Worm (Caenorhabditis elegans) whole organism, mixed stage, embryonic: Measurements from ENCODE around the gene F46C5.9.

Experiments
- M03D4.4 ChIP-seq: sonication (generic microtip); optimal IDR thresholded peaks from 2 replicates; lab custom pipeline; 2017; ENCODE audit warnings: mild to moderate bottlenecking, missing genetic modification characterization, missing compliant biosample characterization
- bed-3 ChIP-seq: fragments of 200-800 bp; sonication (Bioruptor generic); optimal IDR thresholded peaks from 3 replicates; lab custom pipeline; 2018; ENCODE audit warnings: mild to moderate bottlenecking, missing genetic modification characterization, moderate library complexity, missing compliant biosample characterization
- blmp-1 ChIP-seq: fragments of 150-350 bp; optimal IDR thresholded peaks from 2 replicates; lab custom pipeline; 2014; ENCODE audit warnings: missing biosample characterization, missing genetic modification characterization
- ceh-39 ChIP-seq: fragments of 150-350 bp; optimal IDR thresholded peaks from 2 replicates; lab custom pipeline; 2014; ENCODE audit warnings: missing biosample characterization, missing genetic modification characterization
- ceh-43 ChIP-seq: fragments of 200-800 bp; sonication (Bioruptor generic); optimal IDR thresholded peaks from 2 replicates; lab custom pipeline; 2018; ENCODE audit warnings: mild to moderate bottlenecking, missing genetic modification characterization, moderate library complexity, missing compliant biosample characterization
- ceh-83 ChIP-seq: fragments of 200-800 bp; sonication (Bioruptor generic); optimal IDR thresholded peaks from 2 replicates; lab custom pipeline; 2018; ENCODE audit warnings: mild to moderate bottlenecking, missing genetic modification characterization, missing compliant biosample characterization
- ces-1 ChIP-seq: fragments of 150-350 bp; optimal IDR thresholded peaks from 2 replicates; lab custom pipeline; 2014; ENCODE audit warnings: missing biosample characterization, missing genetic modification reagents, missing genetic modification characterization
- cnd-1 ChIP-seq: fragments of 200-800 bp; sonication (Bioruptor generic); optimal IDR thresholded peaks from 2 replicates; lab custom pipeline; 2018; ENCODE audit warnings: mild to moderate bottlenecking, missing genetic modification characterization, missing compliant biosample characterization
- drap-1 ChIP-seq: fragments of 200-800 bp; sonication (Bioruptor generic); optimal IDR thresholded peaks from 3 replicates; lab custom pipeline; 2018; ENCODE audit warnings: mild to moderate bottlenecking, missing genetic modification characterization, missing compliant biosample characterization
- elt-1 ChIP-seq: sonication (generic microtip); optimal IDR thresholded peaks from 2 replicates; lab custom pipeline; 2017; ENCODE audit warnings: missing genetic modification characterization, mild to moderate bottlenecking, missing compliant biosample characterization, antibody characterized with exemption, moderate library complexity, borderline replicate concordance; ENCODE audit not compliant: insufficient read depth
- elt-3 ChIP-seq: fragments of 150-350 bp; optimal IDR thresholded peaks from 2 replicates; lab custom pipeline; 2014; ENCODE audit warnings: missing biosample characterization, missing genetic modification characterization
- flh-1 ChIP-seq: fragments of 200-800 bp; sonication (Bioruptor generic); optimal IDR thresholded peaks from 2 replicates; lab custom pipeline; 2018; ENCODE audit warnings: mild to moderate bottlenecking, missing genetic modification characterization, moderate library complexity, missing compliant biosample characterization
- ham-2 ChIP-seq: fragments of 200-800 bp; sonication (Bioruptor generic); optimal IDR thresholded peaks from 2 replicates; lab custom pipeline; 2018; ENCODE audit warnings: mild to moderate bottlenecking, missing genetic modification characterization, missing compliant biosample characterization
- hlh-1 ChIP-seq: fragments of 150-350 bp; optimal IDR thresholded peaks from 2 replicates; lab custom pipeline; 2014; ENCODE audit warnings: missing biosample characterization, missing genetic modification reagents, missing genetic modification characterization
- lin-13 ChIP-seq: fragments of 150-350 bp; optimal IDR thresholded peaks from 2 replicates; lab custom pipeline; 2014; ENCODE audit warnings: missing biosample characterization, missing genetic modification characterization
- lin-32 ChIP-seq: fragments of 200-800 bp; sonication (Bioruptor generic); optimal IDR thresholded peaks from 2 replicates; lab custom pipeline; 2018; ENCODE audit warnings: mild to moderate bottlenecking, missing genetic modification characterization, missing compliant biosample characterization
- lsy-2 ChIP-seq: fragments of 150-350 bp; optimal IDR thresholded peaks from 2 replicates; lab custom pipeline; 2014; ENCODE audit warnings: missing biosample characterization, missing genetic modification characterization
- mab-5 ChIP-seq: fragments of 150-350 bp; optimal IDR thresholded peaks from 2 replicates; lab custom pipeline; 2014; ENCODE audit warnings: missing biosample characterization, missing genetic modification characterization
- mep-1 ChIP-seq: fragments of 150-350 bp; optimal IDR thresholded peaks from 2 replicates; lab custom pipeline; 2017; ENCODE audit warnings: missing biosample characterization, missing genetic modification reagents, missing genetic modification characterization, inconsistent platforms
- nhr-12 ChIP-seq: fragments of 150-350 bp; optimal IDR thresholded peaks from 2 replicates; lab custom pipeline; 2014; ENCODE audit warnings: missing biosample characterization, missing genetic modification characterization
- nhr-2 ChIP-seq: fragments of 150-350 bp; optimal IDR thresholded peaks from 2 replicates; lab custom pipeline; 2014; ENCODE audit warnings: missing biosample characterization, missing genetic modification characterization
- nhr-237 ChIP-seq: fragments of 150-350 bp; optimal IDR thresholded peaks from 2 replicates; lab custom pipeline; 2014; ENCODE audit warnings: missing biosample characterization, missing genetic modification characterization
- nhr-28 ChIP-seq: fragments of 150-350 bp; optimal IDR thresholded peaks from 2 replicates; lab custom pipeline; 2014; ENCODE audit warnings: missing biosample characterization, missing genetic modification characterization
- sem-2 ChIP-seq: fragments of 200-800 bp; sonication (Bioruptor generic); optimal IDR thresholded peaks from 2 replicates; lab custom pipeline; 2018; ENCODE audit warnings: mild to moderate bottlenecking, missing genetic modification characterization, missing compliant biosample characterization
- snpc-4 ChIP-seq: fragments of 150-350 bp; optimal IDR thresholded peaks from 2 replicates; lab custom pipeline; 2014; ENCODE audit warnings: missing biosample characterization, missing genetic modification characterization
- sptf-1 ChIP-seq: sonication (generic microtip); optimal IDR thresholded peaks from 2 replicates; lab custom pipeline; 2017; ENCODE audit warnings: mild to moderate bottlenecking, missing genetic modification characterization, moderate library complexity, missing compliant biosample characterization
- tbx-8 ChIP-seq: fragments of 200-800 bp; sonication (Bioruptor generic); optimal IDR thresholded peaks from 2 replicates; lab custom pipeline; 2018; ENCODE audit warnings: mild to moderate bottlenecking, missing genetic modification characterization, moderate library complexity, missing compliant biosample characterization
- unc-120 ChIP-seq: sonication (generic microtip); optimal IDR thresholded peaks from 2 replicates; lab custom pipeline; 2017; ENCODE audit warnings: missing genetic modification characterization, missing compliant biosample characterization; ENCODE audit not compliant: poor library complexity, severe bottlenecking
- unc-39 ChIP-seq: fragments of 150-350 bp; optimal IDR thresholded peaks from 2 replicates; lab custom pipeline; 2014; ENCODE audit warnings: missing biosample characterization, missing genetic modification characterization
- unc-62 ChIP-seq: fragments of 150-350 bp; optimal IDR thresholded peaks from 2 replicates; lab custom pipeline; 2014; ENCODE audit warnings: missing biosample characterization, missing genetic modification reagents, missing genetic modification characterization
- zip-8 ChIP-seq: fragments of 150-350 bp; optimal IDR thresholded peaks from 2 replicates; lab custom pipeline; 2014; ENCODE audit warnings: missing biosample characterization, missing genetic modification characterization
- ztf-11 ChIP-seq: fragments of 150-350 bp; optimal IDR thresholded peaks from 2 replicates; lab custom pipeline; 2014; ENCODE audit warnings: missing biosample characterization, missing genetic modification characterization

Gene F46C5.9

DNA sequence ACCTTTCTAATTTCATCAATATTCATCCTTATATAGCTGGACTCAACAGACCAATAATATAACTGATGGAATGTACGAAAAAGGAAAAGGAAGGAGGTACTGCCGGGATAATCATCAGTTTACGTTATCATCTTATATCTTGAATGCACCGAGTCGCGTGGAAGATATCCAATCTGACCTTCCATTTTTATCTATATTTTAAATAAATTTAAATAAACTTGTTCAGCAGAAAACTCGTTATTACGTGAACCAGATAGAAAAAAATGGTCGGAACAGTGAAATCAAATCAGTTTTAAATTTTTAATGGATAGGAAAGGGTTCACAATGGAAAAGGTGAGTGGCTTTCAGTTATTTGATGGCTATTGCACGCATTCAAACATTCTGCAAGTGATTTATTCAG lies 43.6 kb downstream of the F46C5.9 start, which contains the start of gene pah-1:
Gene pah-1, minus strand, starts transcription at position 101 of the 400 bp plus-strand sequence.
- TF ChIP-seq blmp-1 (no peak), hlh-1 (tag; lab: Kevin White, UChicago) (no peak), ceh-39 (tag; lab: Kevin White, UChicago) (no peak), unc-120 (tag; lab: Kevin White, UChicago) (no peak), elt-3 (tag; lab: Kevin White, UChicago) (no peak), nhr-28 (tag; lab: Kevin White, UChicago) (no peak), cnd-1 (tag; lab: Kevin White, UChicago) (no peak)
- TF ChIP-seq, all 35 proteins: peak for 0

DNA sequence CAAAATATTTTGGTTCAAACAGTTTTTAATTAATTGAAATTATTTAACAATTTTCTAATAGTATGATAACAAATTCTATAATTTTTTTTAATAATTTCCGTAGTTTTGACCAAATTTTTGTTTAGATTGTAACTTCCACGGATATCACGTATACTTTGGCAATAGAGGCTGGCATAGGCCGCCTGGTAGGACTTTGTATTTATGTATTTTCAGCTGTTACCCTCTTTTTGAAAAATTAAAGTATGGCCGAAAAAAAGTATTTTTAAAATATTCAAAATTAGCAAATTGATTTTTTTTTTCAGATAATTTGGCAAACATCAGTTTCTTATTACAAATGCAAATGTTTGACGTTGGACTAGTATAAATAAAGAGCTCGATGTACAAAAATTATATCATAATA lies 44.1 kb downstream of the F46C5.9 start, which contains the start of the genes nsph-1.1 and K08F8.15:
Gene nsph-1.1, plus strand, starts transcription at position 301 of the 400 bp plus-strand sequence.
Gene K08F8.15, plus strand, starts transcription at position 335 of the 400 bp plus-strand sequence.
- TF ChIP-seq ces-1 (GFP tag; lab: Kevin White, UChicago) (no peak), nhr-2 (tag; lab: Kevin White, UChicago) (no peak), nhr-237 (no peak), drap-1 (GFP tag; lab: Kevin White, UChicago) (no peak), sem-2 (GFP tag; lab: Kevin White, UChicago) (no peak), elt-3 (tag; lab: Kevin White, UChicago) (no peak), ztf-11 (tag; lab: Kevin White, UChicago) (no peak), unc-39 (no peak), tbx-8 (no peak), nhr-12 (tag; lab: Kevin White, UChicago) (no peak), M03D4.4 (tag; lab: Kevin White, UChicago) (no peak), mep-1 (tag; lab: Kevin White, UChicago) (no peak), ceh-43 (GFP tag; lab: Kevin White, UChicago) (no peak), hlh-1 (tag; lab: Kevin White, UChicago) (no peak), mab-5 (tag; lab: Kevin White, UChicago) (no peak), nhr-28 (tag; lab: Kevin White, UChicago) (no peak), lsy-2 (tag; lab: Kevin White, UChicago) (no peak), ham-2 (no peak), blmp-1 (no peak), snpc-4 (no peak)

DNA sequence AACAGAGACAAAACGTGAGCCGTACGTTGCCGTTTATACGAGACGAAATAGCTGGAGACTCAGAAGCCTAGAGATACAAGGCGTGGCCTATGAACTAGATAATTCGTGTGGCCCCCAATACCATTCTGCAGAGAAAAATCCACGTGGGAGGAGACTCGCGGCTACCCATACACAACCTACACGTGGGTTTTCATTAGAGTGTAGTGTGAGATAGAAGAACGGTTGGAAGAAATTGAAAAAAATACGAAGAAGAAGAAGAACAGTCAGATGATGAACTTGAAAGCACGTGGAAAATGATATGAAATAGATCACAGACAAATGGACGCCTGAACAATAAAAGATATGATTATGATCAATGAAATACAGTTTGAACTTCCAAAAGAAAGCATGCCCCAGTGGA lies 45.4 kb downstream of the F46C5.9 start:
- TF ChIP-seq lin-13 (tag; lab: Kevin White, UChicago) (no peak), tbx-8 (no peak), elt-1 (tag; lab: Kevin White, UChicago) (no peak), M03D4.4 (tag; lab: Kevin White, UChicago) (no peak), lin-32 (no peak), drap-1 (GFP tag; lab: Kevin White, UChicago) (no peak), ham-2 (no peak), nhr-28 (tag; lab: Kevin White, UChicago) (no peak), nhr-2 (tag; lab: Kevin White, UChicago) (no peak), mab-5 (tag; lab: Kevin White, UChicago) (no peak), zip-8 (tag; lab: Kevin White, UChicago) (no peak), blmp-1 (no peak), nhr-237 (no peak)

DNA sequence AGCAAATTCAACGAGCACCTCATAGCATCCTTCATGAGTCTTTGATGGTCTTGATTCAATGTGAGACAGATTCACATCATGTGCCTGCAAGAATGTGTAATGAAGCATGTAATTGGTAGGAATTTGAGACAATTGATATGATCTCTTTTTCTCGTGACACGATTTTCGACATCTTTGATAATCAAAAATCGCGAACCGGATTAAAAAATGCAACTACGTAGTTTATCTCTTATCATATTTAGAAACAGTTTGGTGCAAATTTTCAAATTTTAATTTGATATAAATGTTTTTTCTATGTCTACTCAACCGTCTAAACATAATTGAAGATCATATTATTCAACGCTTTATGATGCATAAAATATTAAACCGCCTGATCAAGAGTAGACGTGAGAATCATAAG lies 46.2 kb downstream of the F46C5.9 start:
- TF ChIP-seq ceh-83 (GFP tag; lab: Kevin White, UChicago) (no peak), drap-1 (GFP tag; lab: Kevin White, UChicago) (no peak), blmp-1 (no peak), unc-120 (tag; lab: Kevin White, UChicago) (no peak)
- TF ChIP-seq, all 35 proteins: peak for 0

DNA sequence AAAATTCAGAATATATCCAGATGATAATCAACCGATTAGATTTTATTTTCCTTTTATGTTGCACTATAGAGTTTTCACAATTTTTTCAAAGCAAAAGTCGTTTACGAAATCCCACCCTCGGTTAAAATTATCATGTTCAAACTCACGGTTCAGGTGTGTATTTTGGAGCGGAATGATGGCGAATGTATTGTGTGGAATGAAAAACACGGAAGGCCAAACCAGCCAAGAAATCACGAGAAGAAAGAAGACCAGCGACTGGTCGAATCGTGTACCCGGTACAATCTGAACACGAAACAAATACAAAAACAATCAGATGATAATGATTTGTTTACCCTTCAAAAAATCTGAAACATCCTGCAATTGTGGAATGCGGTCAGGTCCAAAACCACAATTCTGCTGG lies 47.2 kb downstream of the F46C5.9 start:
- TF ChIP-seq mep-1 (tag; lab: Kevin White, UChicago) (no peak), ham-2 (no peak), flh-1 (GFP tag; lab: Kevin White, UChicago) (no peak), unc-62 (GFP tag; lab: Kevin White, UChicago) (no peak), nhr-237 (no peak), sem-2 (GFP tag; lab: Kevin White, UChicago) (no peak), snpc-4 (no peak), elt-3 (tag; lab: Kevin White, UChicago) (no peak), nhr-12 (tag; lab: Kevin White, UChicago) (no peak), ceh-43 (GFP tag; lab: Kevin White, UChicago) (no peak), drap-1 (GFP tag; lab: Kevin White, UChicago) (no peak), lin-13 (tag; lab: Kevin White, UChicago) (no peak), sptf-1 (no peak), bed-3 (GFP tag; lab: Kevin White, UChicago) (no peak), ztf-11 (tag; lab: Kevin White, UChicago) (no peak), unc-120 (tag; lab: Kevin White, UChicago) (no peak), lsy-2 (tag; lab: Kevin White, UChicago) (no peak)
